Fruit fly (Drosophila melanogaster): ENCODE results near the gene Spase22-23.
A peak's percentile ranks its signal among the peaks of the same experiment; 100 is the strongest.

Spase22-23 gene

DNA sequence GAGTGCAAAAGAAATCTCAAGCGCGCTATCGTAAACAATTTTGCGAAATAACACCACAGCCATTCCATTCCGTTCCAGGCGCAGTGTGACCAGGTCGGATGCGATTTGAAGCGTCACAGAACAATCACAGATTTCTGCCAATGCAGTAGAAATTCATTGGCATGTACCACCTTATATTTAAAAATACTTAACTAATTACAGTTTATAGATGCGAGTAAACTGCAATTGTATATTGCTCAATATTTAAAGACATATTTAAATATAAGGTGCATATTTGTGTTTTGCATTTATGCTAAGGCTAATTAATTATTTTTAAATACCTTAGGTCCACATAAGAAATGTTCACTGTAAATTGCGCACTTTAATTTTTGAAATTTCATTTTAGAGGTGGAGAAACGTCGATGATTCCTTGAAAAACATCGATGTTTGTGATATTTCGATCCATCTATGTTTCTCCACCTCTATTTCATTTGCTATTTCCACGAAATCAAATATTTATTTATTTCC, 36.4 kb downstream of the Spase22-23 start, which contains the start of the genes SMC6 and CG6204 (continued):
- TF ChIP-seq CG4328 (GFP tag; optimal IDR thresholded peaks at IDR 0.05) (peak; percentile 88), mirr (GFP tag; optimal IDR thresholded peaks at IDR 0.05) (peak; percentile 83), CG18764 (GFP tag; optimal IDR thresholded peaks at IDR 0.05) (peak; percentile 81), Dip3 (GFP tag; optimal IDR thresholded peaks at IDR 0.05) (peak; percentile 90), tap (tag; optimal IDR thresholded peaks at IDR 0.05) (peak; percentile 95), CG10654 (GFP tag; optimal IDR thresholded peaks at IDR 0.05) (peak; percentile 88), PHDP (tag; optimal IDR thresholded peaks at IDR 0.05) (peak; percentile 96), Lhr (GFP tag; optimal IDR thresholded peaks at IDR 0.05) (peak; percentile 70), slbo (GFP tag; IDR thresholded peaks at IDR 0.05) (peak; percentile 97), ac (GFP tag; optimal IDR thresholded peaks at IDR 0.05) (peak; percentile 53), chinmo (GFP tag; IDR thresholded peaks at IDR 0.05; ENCODE audit: partially characterized antibody) (no peak), fd96Cb (tag; optimal IDR thresholded peaks at IDR 0.05) (peak; percentile 95), Gsc (GFP tag; IDR thresholded peaks at IDR 0.05) (peak; percentile 80), pnt (GFP tag; optimal IDR thresholded peaks at IDR 0.05) (peak; percentile 84), Aef1 (GFP tag; IDR thresholded peaks at IDR 0.05) (peak; percentile 95), Abd-B (GFP tag; optimal IDR thresholded peaks at IDR 0.05) (peak; percentile 97), CG12299 (tag; optimal IDR thresholded peaks at IDR 0.05) (peak; percentile 92), stwl (tag; optimal IDR thresholded peaks at IDR 0.05) (peak; percentile 73), oc (tag; optimal IDR thresholded peaks at IDR 0.05) (peak; percentile 86), nmo (GFP tag; optimal IDR thresholded peaks at IDR 0.05) (peak; percentile 98), CG9876 (GFP tag; optimal IDR thresholded peaks at IDR 0.05) (peak; percentile 53), CG6813 (GFP tag; optimal IDR thresholded peaks at IDR 0.05) (peak; percentile 81), inv (GFP tag; IDR thresholded peaks at IDR 0.05; ENCODE audit: partially characterized antibody) (peak; percentile 51; the same call in 1 of the 2 replicates), bab2 (GFP tag; optimal IDR thresholded peaks at IDR 0.05) (peak; percentile 83), CG31365 (tag; optimal IDR thresholded peaks at IDR 0.05) (peak; percentile 73), Hr39 (optimal IDR thresholded peaks at IDR 0.05) (no peak), CG12155 (GFP tag; optimal IDR thresholded peaks at IDR 0.05) (peak; percentile 92), Nf-YA (GFP tag; IDR thresholded peaks at IDR 0.05) (peak; percentile 75), NK7.1 (GFP tag; optimal IDR thresholded peaks at IDR 0.05) (peak; percentile 80), crol (GFP tag; IDR thresholded peaks at IDR 0.05) (no peak; the same call in 1 of the 2 replicates), CG14014 (GFP tag; IDR thresholded peaks at IDR 0.05) (peak; percentile 96), lilli (GFP tag; optimal IDR thresholded peaks at IDR 0.05) (peak; percentile 95), unc-4 (GFP tag; IDR thresholded peaks at IDR 0.05; ENCODE audit: partially characterized antibody) (peak; percentile 52), E2f1 (GFP tag; IDR thresholded peaks at IDR 0.05) (peak; percentile 95), CG17912 (GFP tag; optimal IDR thresholded peaks at IDR 0.05) (peak; percentile 82), org-1 (GFP tag; optimal IDR thresholded peaks at IDR 0.05) (peak; percentile 88), al (GFP tag; IDR thresholded peaks at IDR 0.05) (peak; percentile 95), aop (GFP tag; IDR thresholded peaks at IDR 0.05) (peak; percentile 18; the same call in 1 of the 2 replicates), cg (GFP tag; optimal IDR thresholded peaks at IDR 0.05) (no peak), CG10462 (GFP tag; optimal IDR thresholded peaks at IDR 0.05) (peak; percentile 84), Elba2 (GFP tag; optimal IDR thresholded peaks at IDR 0.05) (peak; percentile 71), CG14050 (GFP tag; IDR thresholded peaks at IDR 0.05) (peak; percentile 90), ro (GFP tag; IDR thresholded peaks at IDR 0.05) (peak; percentile 78), CG13287 (GFP tag; IDR thresholded peaks at IDR 0.05; ENCODE audit: partially characterized antibody) (peak; percentile 52), CG13296 (GFP tag; optimal IDR thresholded peaks at IDR 0.05) (peak; percentile 91), cwo (GFP tag; optimal IDR thresholded peaks at IDR 0.05) (peak; percentile 90), CG6689 (GFP tag; IDR thresholded peaks at IDR 0.05) (peak; percentile 96), Chrac-16 (GFP tag; optimal IDR thresholded peaks at IDR 0.05) (peak; percentile 94), CkIIα-i1 (GFP tag; IDR thresholded peaks at IDR 0.05) (peak; percentile 70; the same call in 1 of the 2 replicates), Hand (GFP tag; optimal IDR thresholded peaks at IDR 0.05) (peak; percentile 80), ttk (GFP tag; IDR thresholded peaks at IDR 0.05) (peak; percentile 89)
